Worm (Caenorhabditis elegans): ENCODE data around the gene wago-4.

DNA sequence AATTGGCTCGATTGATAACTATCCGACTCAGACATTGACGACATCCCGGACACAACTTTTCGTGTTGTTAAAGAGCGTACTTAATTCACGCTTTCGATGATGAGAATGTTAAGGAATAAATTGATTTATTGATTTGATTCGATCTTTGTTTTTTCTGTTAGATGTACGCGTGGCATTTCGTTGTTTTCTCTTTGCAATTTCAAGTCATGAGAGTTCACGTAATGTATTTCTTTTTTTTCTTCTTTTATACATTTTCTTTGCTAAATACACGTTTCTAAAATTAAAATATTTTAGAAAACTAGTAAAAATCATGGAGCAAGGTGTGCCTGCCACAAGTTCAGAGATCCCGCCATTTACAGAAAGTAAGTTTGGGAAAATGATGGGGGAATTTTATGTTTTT is 35.3 kb downstream of the wago-4 start, which contains the start of the genes Y38F1A.1 and Y38F1A.2:
- TF ChIP-seq unc-62 (GFP tag; optimal IDR thresholded peaks at IDR 0.05) (no peak), elt-1 (tag; optimal IDR thresholded peaks at IDR 0.05) (no peak), alr-1 (tag; optimal IDR thresholded peaks at IDR 0.05) (no peak), lsy-2 (tag; optimal IDR thresholded peaks at IDR 0.05) (no peak), elt-3 (tag; optimal IDR thresholded peaks at IDR 0.05) (no peak), mab-5 (tag; optimal IDR thresholded peaks at IDR 0.05) (no peak)
